Worm (Caenorhabditis elegans) whole organism, L4 larva: ENCODE results near the gene col-157.
A peak's percentile ranks its signal among the peaks of the same experiment; 100 is the strongest.

Source experiments
- F10B5.3 ChIP-seq: sonication (generic microtip); optimal IDR thresholded peaks from 2 replicates; lab custom pipeline; 2016; ENCODE audit warnings: mild to moderate bottlenecking, missing genetic modification characterization, missing compliant biosample characterization
- F26F4.8 ChIP-seq: fragments of 200-800 bp; sonication (Bioruptor generic); conservative IDR thresholded peaks from 2 replicates; pipeline ENCODE4 v1.3.6; 2022; ENCODE audit warnings: missing genetic modification characterization, missing compliant biosample characterization
- F44E2.7 ChIP-seq: fragments of 200-800 bp; sonication (Bioruptor generic); IDR thresholded peaks from 2 replicates; pipeline ENCODE4 v2.1.2; 2022; ENCODE audit warnings: missing genetic modification characterization, missing compliant biosample characterization
- F49E8.2 ChIP-seq: sonication (generic microtip); optimal IDR thresholded peaks from 2 replicates; lab custom pipeline; 2016; ENCODE audit warnings: missing compliant biosample characterization, mild to moderate bottlenecking, missing genetic modification characterization, borderline replicate concordance
- T20F7.1 ChIP-seq: fragments of 200-800 bp; sonication (Bioruptor generic); optimal IDR thresholded peaks from 2 replicates; lab custom pipeline; 2018; ENCODE audit warnings: mild to moderate bottlenecking, missing genetic modification characterization, missing compliant biosample characterization
- Y48G9A.11 ChIP-seq: fragments of 200-800 bp; sonication (Bioruptor generic); IDR thresholded peaks from 2 replicates; pipeline ENCODE4 v1.3.6; 2022; ENCODE audit warnings: missing genetic modification reagents, missing genetic modification characterization, missing compliant biosample characterization
- Y5F2A.4 ChIP-seq: fragments of 200-800 bp; sonication (Bioruptor generic); optimal IDR thresholded peaks from 2 replicates; lab custom pipeline; 2018; ENCODE audit warnings: mild to moderate bottlenecking, missing genetic modification characterization, missing compliant biosample characterization
- ZK546.5 ChIP-seq, 2 experiments: sonication (generic microtip); optimal IDR thresholded peaks; 2 replicates each; lab custom pipeline; 2017; ENCODE audit warnings: missing biosample characterization in 2 of 2, missing genetic modification characterization in 2 of 2
- aha-1 ChIP-seq: fragments of 150-350 bp; peaks from one replicate; lab custom pipeline; 2014; ENCODE audit warnings: missing biosample characterization, missing genetic modification characterization
- ceh-20 ChIP-seq: fragments of 200-800 bp; sonication (Bioruptor generic); IDR thresholded peaks from 2 replicates; pipeline ENCODE4 v1.3.6; 2022; ENCODE audit warnings: missing genetic modification reagents, missing genetic modification characterization, missing compliant biosample characterization
- ceh-32 ChIP-seq: sonication (generic microtip); optimal IDR thresholded peaks from 2 replicates; lab custom pipeline; 2016; ENCODE audit warnings: mild to moderate bottlenecking, missing genetic modification characterization, missing compliant biosample characterization; ENCODE audit not compliant: poor library complexity
- ceh-82 ChIP-seq: sonication (generic microtip); optimal IDR thresholded peaks from 2 replicates; lab custom pipeline; 2017; ENCODE audit warnings: missing biosample characterization, missing genetic modification characterization
- ctbp-1 ChIP-seq: fragments of 200-800 bp; sonication (Bioruptor generic); IDR thresholded peaks from 2 replicates; pipeline ENCODE4 v1.3.6; 2022; ENCODE audit warnings: missing genetic modification reagents, missing genetic modification characterization, missing compliant biosample characterization
- daf-12 ChIP-seq: fragments of 150-350 bp; optimal IDR thresholded peaks from 2 replicates; lab custom pipeline; 2014; ENCODE audit warnings: missing biosample characterization, missing genetic modification reagents, missing genetic modification characterization
- dmd-6 ChIP-seq: fragments of 200-800 bp; sonication (Bioruptor generic); IDR thresholded peaks from 2 replicates; pipeline ENCODE4 v1.3.6; 2022; ENCODE audit warnings: missing genetic modification reagents, missing genetic modification characterization, missing compliant biosample characterization
- dmd-9 ChIP-seq: fragments of 200-800 bp; sonication (Bioruptor generic); IDR thresholded peaks from 2 replicates; pipeline ENCODE4 v1.3.6; 2022; ENCODE audit warnings: missing genetic modification reagents, missing genetic modification characterization, missing compliant biosample characterization
- dpl-1 ChIP-seq: fragments of 150-350 bp; optimal IDR thresholded peaks from 2 replicates; lab custom pipeline; 2014; ENCODE audit warnings: missing biosample characterization, missing genetic modification reagents, missing genetic modification characterization
- egl-43 ChIP-seq: fragments of 200-800 bp; sonication (Bioruptor generic); IDR thresholded peaks from 2 replicates; pipeline ENCODE4 v1.3.6; 2022; ENCODE audit warnings: missing genetic modification reagents, missing genetic modification characterization, missing compliant biosample characterization
- fkh-10 ChIP-seq: fragments of 150-350 bp; optimal IDR thresholded peaks from 2 replicates; lab custom pipeline; 2014; ENCODE audit warnings: missing biosample characterization, missing genetic modification reagents, missing genetic modification characterization
- hif-1 ChIP-seq, 2 experiments: sonication (generic microtip); optimal IDR thresholded peaks; 2 replicates each; lab custom pipeline; 2016 to 2017; ENCODE audit warnings: missing compliant biosample characterization in 2 of 2, missing genetic modification characterization in 2 of 2, missing genetic modification reagents in 2 of 2, missing genotype in 2 of 2, mild to moderate bottlenecking in 1 of 2
- hlh-11 ChIP-seq: fragments of 200-800 bp; sonication (Bioruptor generic); optimal IDR thresholded peaks from 2 replicates; lab custom pipeline; 2018; ENCODE audit warnings: mild to moderate bottlenecking, missing genetic modification characterization, missing compliant biosample characterization
- hlh-30 ChIP-seq: sonication (generic microtip); optimal IDR thresholded peaks from 2 replicates; lab custom pipeline; 2017; ENCODE audit warnings: antibody characterized with exemption, mild to moderate bottlenecking, missing genetic modification characterization, missing compliant biosample characterization; ENCODE audit not compliant: insufficient read depth
- jun-1 ChIP-seq: fragments of 150-350 bp; optimal IDR thresholded peaks from 2 replicates; lab custom pipeline; 2014; ENCODE audit warnings: missing biosample characterization, missing genetic modification reagents, missing genetic modification characterization
- lin-1 ChIP-seq: fragments of 200-800 bp; sonication (Bioruptor generic); IDR thresholded peaks from 2 replicates; pipeline ENCODE4 v1.3.6; 2022; ENCODE audit warnings: missing genetic modification reagents, missing genetic modification characterization, missing compliant biosample characterization
- lin-29 ChIP-seq: fragments of 200-800 bp; sonication (Bioruptor generic); IDR thresholded peaks from 2 replicates; pipeline ENCODE4 v1.3.6; 2022; ENCODE audit warnings: missing genetic modification reagents, missing genetic modification characterization, missing compliant biosample characterization
- lin-38 ChIP-seq: fragments of 200-800 bp; sonication (Bioruptor generic); IDR thresholded peaks from 2 replicates; pipeline ENCODE4 v1.3.6; 2022; ENCODE audit warnings: missing genetic modification reagents, missing genetic modification characterization, missing compliant biosample characterization
- lin-39 ChIP-seq: fragments of 150-350 bp; optimal IDR thresholded peaks from 2 replicates; lab custom pipeline; 2014; ENCODE audit warnings: missing biosample characterization, missing genetic modification reagents, missing genetic modification characterization
- lir-3 ChIP-seq: sonication (generic microtip); optimal IDR thresholded peaks from 2 replicates; lab custom pipeline; 2016; ENCODE audit warnings: mild to moderate bottlenecking, missing genetic modification characterization, missing compliant biosample characterization
- lsy-2 ChIP-seq, 2 experiments: fragments of 150-350 bp in 1 of 2; sonication (generic microtip) in 1 of 2; optimal IDR thresholded peaks; 2 replicates each; lab custom pipeline; 2014 to 2017; ENCODE audit warnings: missing biosample characterization in 2 of 2, missing genetic modification characterization in 2 of 2
- mdl-1 ChIP-seq, 2 experiments: fragments of 150-350 bp in 1 of 2; sonication (generic microtip) in 1 of 2; optimal IDR thresholded peaks; 2 replicates each; lab custom pipeline; 2014 to 2017; ENCODE audit warnings: missing biosample characterization in 2 of 2, missing genetic modification characterization in 2 of 2
- mep-1 ChIP-seq: fragments of 150-350 bp; sonication (generic microtip); optimal IDR thresholded peaks from 3 replicates; lab custom pipeline; 2014; ENCODE audit warnings: missing biosample characterization, missing genetic modification characterization
- mes-2 ChIP-seq: sonication (generic microtip); optimal IDR thresholded peaks from 2 replicates; lab custom pipeline; 2016; ENCODE audit warnings: missing genotype, mild to moderate bottlenecking, missing genetic modification characterization, missing compliant biosample characterization; ENCODE audit not compliant: poor library complexity, severe bottlenecking
- mxl-3 ChIP-seq: fragments of 200-800 bp; sonication (Bioruptor generic); optimal IDR thresholded peaks from 2 replicates; lab custom pipeline; 2018; ENCODE audit warnings: mild to moderate bottlenecking, missing genetic modification characterization, missing compliant biosample characterization
- nhr-11 ChIP-seq: fragments of 150-350 bp; optimal IDR thresholded peaks from 2 replicates; lab custom pipeline; 2014; ENCODE audit warnings: missing biosample characterization, missing genetic modification characterization
- nhr-111 ChIP-seq: fragments of 200-800 bp; sonication (Bioruptor generic); optimal IDR thresholded peaks from 2 replicates; lab custom pipeline; 2018; ENCODE audit warnings: mild to moderate bottlenecking, missing genetic modification characterization, missing compliant biosample characterization
- nhr-25 ChIP-seq: sonication (generic microtip); optimal IDR thresholded peaks from 2 replicates; lab custom pipeline; 2017; ENCODE audit warnings: missing genetic modification characterization, mild to moderate bottlenecking, missing compliant biosample characterization, antibody characterized with exemption, moderate library complexity, borderline replicate concordance; ENCODE audit not compliant: insufficient read depth
- nhr-28 ChIP-seq: fragments of 150-350 bp; optimal IDR thresholded peaks from 2 replicates; lab custom pipeline; 2014; ENCODE audit warnings: missing biosample characterization, missing genetic modification characterization
- nhr-6 ChIP-seq: fragments of 150-350 bp; optimal IDR thresholded peaks from 2 replicates; lab custom pipeline; 2014; ENCODE audit warnings: missing biosample characterization, missing genetic modification characterization
- nhr-77 ChIP-seq: fragments of 150-350 bp; optimal IDR thresholded peaks from 2 replicates; lab custom pipeline; 2014; ENCODE audit warnings: missing biosample characterization, missing genetic modification characterization
- php-3 ChIP-seq: fragments of 200-800 bp; sonication (Bioruptor generic); IDR thresholded peaks from 2 replicates; pipeline ENCODE4 v1.3.6; 2022; ENCODE audit warnings: missing genetic modification reagents, missing genetic modification characterization, missing compliant biosample characterization
- snpc-4 ChIP-seq: fragments of 150-350 bp; optimal IDR thresholded peaks from 2 replicates; lab custom pipeline; 2014; ENCODE audit warnings: missing biosample characterization, missing genetic modification characterization
- spr-1 ChIP-seq: sonication (generic microtip); optimal IDR thresholded peaks from 2 replicates; lab custom pipeline; 2016; ENCODE audit warnings: mild to moderate bottlenecking, missing genetic modification characterization, missing compliant biosample characterization
- spr-3 ChIP-seq: fragments of 200-800 bp; sonication (Bioruptor generic); optimal IDR thresholded peaks from 2 replicates; lab custom pipeline; 2018; ENCODE audit warnings: mild to moderate bottlenecking, missing genetic modification characterization, missing compliant biosample characterization
- unc-130 ChIP-seq: sonication (generic microtip); optimal IDR thresholded peaks from 2 replicates; lab custom pipeline; 2016; ENCODE audit warnings: missing genetic modification reagents, missing genetic modification characterization, missing compliant biosample characterization
- unc-62 ChIP-seq, 3 experiments: fragments of 150-350 bp in 1 of 3; sonication (generic microtip); optimal IDR thresholded peaks in 2 of 3; peaks in 1 of 3; 1 replicate in 1 of 3; 2 replicates in 2 of 3; lab custom pipeline; 2014 to 2017; ENCODE audit warnings: missing biosample characterization in 3 of 3, missing genetic modification characterization in 3 of 3, missing genetic modification reagents in 3 of 3, missing genotype in 1 of 3
- zag-1 ChIP-seq: fragments of 150-350 bp; optimal IDR thresholded peaks from 2 replicates; lab custom pipeline; 2014; ENCODE audit warnings: missing biosample characterization, missing genetic modification characterization
- zip-11 ChIP-seq: fragments of 200-800 bp; sonication (Bioruptor generic); IDR thresholded peaks from 2 replicates; pipeline ENCODE4 v1.3.6; 2022; ENCODE audit warnings: missing genetic modification characterization, missing compliant biosample characterization
- ztf-11 ChIP-seq: fragments of 150-350 bp; optimal IDR thresholded peaks from 2 replicates; lab custom pipeline; 2014; ENCODE audit warnings: missing biosample characterization, missing genetic modification characterization

Gene col-157

DNA sequence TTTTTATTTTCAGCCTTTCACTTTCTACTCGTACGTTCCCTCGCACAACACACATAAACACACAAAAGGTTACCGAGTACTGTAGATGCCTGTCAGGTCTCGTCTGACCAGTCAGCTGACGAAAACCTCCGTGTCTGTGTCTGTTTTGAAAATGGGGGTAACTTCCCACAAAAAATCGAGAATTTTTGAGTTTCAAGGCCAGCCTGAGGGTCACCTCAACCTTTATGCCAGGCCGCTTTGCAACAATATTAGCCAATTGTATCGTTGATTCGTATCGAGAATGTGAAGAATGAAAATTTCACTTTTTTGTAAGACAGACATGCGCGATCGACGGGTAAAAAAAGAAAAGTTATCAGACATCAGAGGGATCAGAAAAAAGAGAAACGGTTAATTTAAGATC, 47.3 kb downstream of the col-157 start:
- TF ChIP-seq zip-11 (GFP tag; lab: Robert Waterston, UW) = no peak
- no peak for TF ChIP-seq unc-130 (GFP tag; lab: Kevin White, UChicago)
- no peak for TF ChIP-seq ztf-11 (tag; lab: Kevin White, UChicago)
- 0 out of 2 replicates have a peak, but pooled peaks have one; percentile 27 for TF ChIP-seq lin-38
- TF ChIP-seq unc-62 (GFP tag; optimal IDR thresholded peaks at IDR 0.05 in 1 of 2; lab: Kevin White, UChicago) = peak in 1 of 2 experiments; percentile 48
- no peak for TF ChIP-seq unc-62 (tag; optimal IDR thresholded peaks at IDR 0.05; lab: Kevin White, UChicago)
- no peak for TF ChIP-seq aha-1 (tag; lab: Kevin White, UChicago)
- no peak for TF ChIP-seq spr-3 (GFP tag; lab: Kevin White, UChicago)
- TF ChIP-seq mes-2 (tag; lab: Kevin White, UChicago) = peak; percentile 3
- TF ChIP-seq mep-1 (tag; lab: Kevin White, UChicago) = peak; percentile 50
- TF ChIP-seq ceh-20 = 0 out of 2 replicates have a peak, but pooled peaks have one; percentile 10
- TF ChIP-seq nhr-77 (tag; lab: Kevin White, UChicago) = no peak
- no peak for TF ChIP-seq fkh-10 (GFP tag; lab: Kevin White, UChicago)
- TF ChIP-seq mxl-3 (GFP tag; lab: Kevin White, UChicago) = no peak
- TF ChIP-seq lin-39 (tag; lab: Kevin White, UChicago) = no peak
- no peak for TF ChIP-seq spr-1
- TF ChIP-seq nhr-28 = peak; percentile 51
- TF ChIP-seq lir-3 (tag; lab: Kevin White, UChicago) = no peak
- TF ChIP-seq hlh-11 (tag; lab: Kevin White, UChicago) = peak; percentile 38
- TF ChIP-seq F44E2.7 (GFP tag; lab: Robert Waterston, UW) = no peak
- no peak for TF ChIP-seq daf-12 (tag; lab: Kevin White, UChicago)
- no peak for TF ChIP-seq ctbp-1 (GFP tag; lab: Robert Waterston, UW)
- TF ChIP-seq nhr-25 = peak; percentile 87
- TF ChIP-seq lsy-2 (tag; optimal IDR thresholded peaks at IDR 0.05; lab: Kevin White, UChicago) = peak; percentile 14 to 59
- no peak for TF ChIP-seq ZK546.5 (tag; optimal IDR thresholded peaks at IDR 0.05; lab: Kevin White, UChicago)
- no peak for TF ChIP-seq nhr-111
- TF ChIP-seq dmd-6 (GFP tag; lab: Robert Waterston, UW) = peak; percentile 31
- TF ChIP-seq dpl-1 (GFP tag; lab: Kevin White, UChicago) = no peak
- TF ChIP-seq nhr-6 (tag; lab: Kevin White, UChicago) = no peak
- peak; percentile 82 for TF ChIP-seq hlh-30 (tag; lab: Kevin White, UChicago)
- TF ChIP-seq lin-29 = peak; percentile 50; the same call in 1 of the 2 replicates
- TF ChIP-seq F26F4.8 (GFP tag; lab: Robert Waterston, UW) = no peak
- TF ChIP-seq mdl-1 (tag; optimal IDR thresholded peaks at IDR 0.05; lab: Kevin White, UChicago) = peak in 1 of 2 experiments; percentile 7

DNA sequence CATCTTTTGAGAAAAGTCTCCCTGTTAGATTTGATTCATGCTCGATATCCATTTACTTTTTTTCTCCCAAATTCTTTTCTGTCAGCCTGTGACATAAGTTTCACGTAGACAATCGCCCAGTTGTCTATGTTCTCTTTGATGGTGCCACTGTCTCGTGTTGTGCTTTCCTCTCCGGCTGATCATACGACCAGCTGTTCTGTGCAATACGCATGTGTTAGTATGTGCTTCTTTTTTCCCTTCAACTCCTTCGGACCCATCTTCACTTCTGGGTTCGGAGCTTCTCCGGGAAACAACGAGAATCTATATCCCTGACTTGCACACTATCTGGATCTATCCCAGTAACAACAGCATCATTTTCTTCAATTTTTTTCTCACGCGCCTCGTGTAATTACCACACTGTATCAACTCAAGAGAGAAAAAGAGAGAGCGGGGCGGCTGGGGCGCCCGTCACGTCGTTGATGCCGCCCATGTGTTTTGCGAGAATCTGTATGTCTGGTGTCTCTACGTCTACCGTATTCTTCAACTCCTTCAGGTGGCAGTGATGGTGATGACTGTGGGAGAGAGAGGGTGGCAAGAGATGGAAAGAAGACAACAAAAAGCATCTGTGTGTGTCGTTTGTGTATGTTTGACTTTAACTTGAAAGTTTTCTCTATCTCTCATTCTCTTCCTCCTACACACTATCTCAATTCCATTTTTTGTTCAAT, 48.1 kb downstream of the col-157 start:
- no peak for TF ChIP-seq ceh-82 (tag; lab: Kevin White, UChicago)
- TF ChIP-seq F10B5.3 (tag; lab: Kevin White, UChicago) = no peak
- peak; percentile 71 for TF ChIP-seq nhr-11 (tag; lab: Kevin White, UChicago)
- TF ChIP-seq egl-43 (GFP tag; lab: Robert Waterston, UW) = no peak
- no peak for TF ChIP-seq unc-130 (GFP tag; lab: Kevin White, UChicago)
- TF ChIP-seq php-3 = 0 out of 2 replicates have a peak, but pooled peaks have one; percentile 45
- no peak for TF ChIP-seq snpc-4 (tag; lab: Kevin White, UChicago)
- peak; percentile 43; the same call in 1 of the 2 replicates for TF ChIP-seq ctbp-1 (GFP tag; lab: Robert Waterston, UW)
- peak; percentile 64 for TF ChIP-seq lin-1 (GFP tag; lab: Robert Waterston, UW)
- TF ChIP-seq nhr-77 (tag; lab: Kevin White, UChicago) = peak; percentile 40
- TF ChIP-seq nhr-111 = no peak
- peak in 1 of 2 experiments; percentile 71 for TF ChIP-seq hif-1 (tag; optimal IDR thresholded peaks at IDR 0.05; lab: Kevin White, UChicago)
- no peak for TF ChIP-seq ceh-32 (tag; lab: Kevin White, UChicago)
- TF ChIP-seq T20F7.1 (GFP tag; lab: Kevin White, UChicago) = peak; percentile 71
- no peak for TF ChIP-seq Y5F2A.4 (GFP tag; lab: Kevin White, UChicago)
- no peak for TF ChIP-seq dmd-9
- no peak for TF ChIP-seq zag-1 (tag; lab: Kevin White, UChicago)
- TF ChIP-seq lin-38 = peak; percentile 48
- no peak for TF ChIP-seq F49E8.2
- peak; percentile 61 for TF ChIP-seq jun-1 (tag; lab: Kevin White, UChicago)
- 0 out of 2 replicates have a peak, but pooled peaks have one; percentile 29 for TF ChIP-seq lin-29
- TF ChIP-seq Y48G9A.11 = no peak
